Fruit fly (Drosophila melanogaster) whole organism, prepupa: Measurements from ENCODE around the gene Fmr1.

Experiments used
- Blimp-1 ChIP-seq: fragments of 200-800 bp; sonication (Bioruptor generic); optimal IDR thresholded peaks from 3 replicates; lab custom pipeline; 2017; ENCODE audit warnings: missing biosample characterization, missing genetic modification characterization, mild to moderate bottlenecking, moderate library complexity, missing genetic modification reagents
- CG10631 ChIP-seq: fragments of 200-800 bp; sonication (Bioruptor generic); optimal IDR thresholded peaks from 2 replicates; lab custom pipeline; 2016; ENCODE audit warnings: missing biosample characterization, missing genetic modification characterization
- CG10669 ChIP-seq: fragments of 200-800 bp; sonication (Bioruptor generic); optimal IDR thresholded peaks from 3 replicates; lab custom pipeline; 2018; ENCODE audit warnings: missing biosample characterization, mild to moderate bottlenecking, missing genetic modification characterization, moderate library complexity
- CG11294 ChIP-seq: fragments of 200-800 bp; sonication (Bioruptor generic); IDR thresholded peaks from 2 replicates; pipeline ENCODE4 v1.3.6; 2022; ENCODE audit warnings: missing biosample characterization, missing genetic modification characterization
- CG11902 ChIP-seq: fragments of 200-800 bp; sonication (Bioruptor generic); optimal IDR thresholded peaks from 3 replicates; lab custom pipeline; 2016; ENCODE audit warnings: missing biosample characterization, missing genetic modification characterization
- CG15336 ChIP-seq: fragments of 200-800 bp; sonication (Bioruptor generic); IDR thresholded peaks from 2 replicates; pipeline ENCODE4 v1.3.6; 2022; ENCODE audit warnings: missing biosample characterization, missing genetic modification characterization
- CG1621 ChIP-seq: fragments of 200-800 bp; sonication (Bioruptor generic); optimal IDR thresholded peaks from 3 replicates; lab custom pipeline; 2018; ENCODE audit warnings: missing biosample characterization, mild to moderate bottlenecking, missing genetic modification characterization
- CG16779 ChIP-seq: fragments of 200-800 bp; sonication (Bioruptor generic); optimal IDR thresholded peaks from 3 replicates; lab custom pipeline; 2017; ENCODE audit warnings: missing biosample characterization, mild to moderate bottlenecking, missing genetic modification characterization
- CG3032 ChIP-seq: fragments of 200-800 bp; optimal IDR thresholded peaks from 2 replicates; lab custom pipeline; 2019; ENCODE audit warnings: missing biosample characterization, mild to moderate bottlenecking, missing genetic modification characterization, moderate library complexity
- CG31627 ChIP-seq: fragments of 200-800 bp; sonication (Bioruptor generic); optimal IDR thresholded peaks from 3 replicates; lab custom pipeline; 2016; ENCODE audit warnings: missing biosample characterization, missing genetic modification characterization
- CG4318 ChIP-seq: fragments of 200-800 bp; sonication (Bioruptor generic); optimal IDR thresholded peaks from 3 replicates; lab custom pipeline; 2017; ENCODE audit warnings: missing biosample characterization, mild to moderate bottlenecking, missing genetic modification characterization
- CG6163 ChIP-seq: fragments of 200-800 bp; sonication (Bioruptor generic); IDR thresholded peaks from 3 replicates; pipeline ENCODE4 v1.3.6; 2022; ENCODE audit warnings: missing biosample characterization, missing genetic modification characterization
- CG6276 ChIP-seq: fragments of 200-800 bp; sonication (Bioruptor generic); optimal IDR thresholded peaks from 2 replicates; lab custom pipeline; 2017; ENCODE audit warnings: missing biosample characterization, mild to moderate bottlenecking, missing genetic modification characterization
- CG7368 ChIP-seq: fragments of 200-800 bp; sonication (Bioruptor generic); optimal IDR thresholded peaks from 3 replicates; lab custom pipeline; 2016; ENCODE audit warnings: missing biosample characterization, missing genetic modification characterization
- CG8119 ChIP-seq: fragments of 200-800 bp; sonication (Bioruptor generic); IDR thresholded peaks from 3 replicates; pipeline ENCODE4 v1.3.6; 2022; ENCODE audit warnings: missing biosample characterization, missing genetic modification characterization
- CG8319 ChIP-seq: fragments of 200-800 bp; sonication (Bioruptor generic); optimal IDR thresholded peaks from 3 replicates; lab custom pipeline; 2016; ENCODE audit warnings: missing biosample characterization, missing genetic modification characterization
- Eip75B ChIP-seq: fragments of 200-800 bp; sonication (Bioruptor generic); optimal IDR thresholded peaks from 3 replicates; lab custom pipeline; 2016; ENCODE audit warnings: missing biosample characterization, missing genetic modification characterization
- Eip78C ChIP-seq: fragments of 200-800 bp; sonication (Bioruptor generic); peaks from one replicate; lab custom pipeline; 2016; ENCODE audit warnings: missing biosample characterization, missing genetic modification characterization
- Eip93F ChIP-seq: fragments of 200-800 bp; sonication (Bioruptor generic); optimal IDR thresholded peaks from 2 replicates; lab custom pipeline; 2016; ENCODE audit warnings: missing biosample characterization, mild to moderate bottlenecking, missing genetic modification characterization
- Ets21C ChIP-seq: fragments of 200-800 bp; sonication (Bioruptor generic); optimal IDR thresholded peaks from 3 replicates; lab custom pipeline; 2016; ENCODE audit warnings: missing biosample characterization, missing genetic modification characterization
- Ets96B ChIP-seq: fragments of 200-800 bp; optimal IDR thresholded peaks from 2 replicates; lab custom pipeline; 2019; ENCODE audit warnings: missing biosample characterization, mild to moderate bottlenecking, missing genetic modification characterization, moderate library complexity
- Gug ChIP-seq: fragments of 200-800 bp; sonication (Bioruptor generic); IDR thresholded peaks from 2 replicates; pipeline ENCODE4 v1.3.6; 2022; ENCODE audit warnings: missing biosample characterization, missing genetic modification characterization
- Hr4 ChIP-seq: fragments of 200-800 bp; sonication (Bioruptor generic); optimal IDR thresholded peaks from 3 replicates; lab custom pipeline; 2016; ENCODE audit warnings: missing biosample characterization, missing genetic modification characterization
- Lpt ChIP-seq: fragments of 200-800 bp; sonication (Bioruptor generic); optimal IDR thresholded peaks from 3 replicates; lab custom pipeline; 2016; ENCODE audit warnings: missing biosample characterization, missing genetic modification characterization
- Met ChIP-seq: fragments of 200-800 bp; sonication (Bioruptor generic); optimal IDR thresholded peaks from 3 replicates; lab custom pipeline; 2016; ENCODE audit warnings: missing biosample characterization, missing genetic modification characterization
- OdsH ChIP-seq: fragments of 200-800 bp; sonication (Bioruptor generic); optimal IDR thresholded peaks from 3 replicates; lab custom pipeline; 2016; ENCODE audit warnings: missing biosample characterization, missing genetic modification characterization
- Smox ChIP-seq: fragments of 200-800 bp; sonication (Bioruptor generic); optimal IDR thresholded peaks from 3 replicates; lab custom pipeline; 2016; ENCODE audit warnings: missing biosample characterization, missing genetic modification characterization
- Sox102F ChIP-seq: fragments of 200-800 bp; sonication (Bioruptor generic); optimal IDR thresholded peaks from 2 replicates; lab custom pipeline; 2016; ENCODE audit warnings: missing biosample characterization, mild to moderate bottlenecking, missing genetic modification characterization
- Sox14 ChIP-seq: fragments of 200-800 bp; sonication (Bioruptor generic); optimal IDR thresholded peaks from 3 replicates; lab custom pipeline; 2016; ENCODE audit warnings: missing biosample characterization, missing genetic modification characterization
- Sox15 ChIP-seq: fragments of 200-800 bp; sonication (Bioruptor generic); optimal IDR thresholded peaks from 3 replicates; lab custom pipeline; 2016; ENCODE audit warnings: missing biosample characterization, missing genetic modification characterization
- achi ChIP-seq: fragments of 200-800 bp; sonication (Bioruptor generic); optimal IDR thresholded peaks from 3 replicates; lab custom pipeline; 2016; ENCODE audit warnings: missing biosample characterization, missing genetic modification characterization
- cyc ChIP-seq: fragments of 200-800 bp; sonication (Bioruptor generic); optimal IDR thresholded peaks from 3 replicates; lab custom pipeline; 2016; ENCODE audit warnings: missing biosample characterization, missing genetic modification characterization
- dac ChIP-seq: fragments of 200-800 bp; sonication (Bioruptor generic); optimal IDR thresholded peaks from 2 replicates; lab custom pipeline; 2017; ENCODE audit warnings: missing biosample characterization, mild to moderate bottlenecking, missing genetic modification characterization
- dsx ChIP-seq: fragments of 200-800 bp; optimal IDR thresholded peaks from 3 replicates; lab custom pipeline; 2019; ENCODE audit warnings: missing biosample characterization, mild to moderate bottlenecking, missing genetic modification characterization, moderate library complexity; ENCODE audit not compliant: poor library complexity, severe bottlenecking
- eg ChIP-seq: fragments of 200-800 bp; sonication (Bioruptor generic); IDR thresholded peaks from 3 replicates; pipeline ENCODE4 v1.3.6; 2022; ENCODE audit warnings: missing biosample characterization, missing genetic modification characterization
- esn ChIP-seq: fragments of 200-800 bp; sonication (Bioruptor generic); optimal IDR thresholded peaks from 2 replicates; lab custom pipeline; 2016; ENCODE audit warnings: missing biosample characterization, mild to moderate bottlenecking, missing genetic modification characterization, moderate library complexity
- fd85E ChIP-seq: fragments of 200-800 bp; sonication (Bioruptor generic); optimal IDR thresholded peaks from 3 replicates; lab custom pipeline; 2016; ENCODE audit warnings: missing biosample characterization, missing genetic modification characterization
- fkh ChIP-seq: fragments of 200-800 bp; sonication (Bioruptor generic); optimal IDR thresholded peaks from 3 replicates; lab custom pipeline; 2017; ENCODE audit warnings: missing biosample characterization, mild to moderate bottlenecking, missing genetic modification characterization, moderate library complexity
- net ChIP-seq: fragments of 200-800 bp; sonication (Bioruptor generic); optimal IDR thresholded peaks from 3 replicates; lab custom pipeline; 2016; ENCODE audit warnings: missing biosample characterization, missing genetic modification characterization
- pdm3 ChIP-seq: fragments of 200-800 bp; sonication (Bioruptor generic); optimal IDR thresholded peaks from 3 replicates; lab custom pipeline; 2016; ENCODE audit warnings: missing biosample characterization, missing genetic modification characterization
- salr ChIP-seq, 2 experiments: fragments of 200-800 bp; sonication (Bioruptor generic); optimal IDR thresholded peaks; 3 replicates each; lab custom pipeline; 2016 to 2018; ENCODE audit warnings: missing biosample characterization in 2 of 2, missing genetic modification characterization in 2 of 2, mild to moderate bottlenecking in 1 of 2
- spab ChIP-seq: fragments of 200-800 bp; sonication (Bioruptor generic); optimal IDR thresholded peaks from 2 replicates; lab custom pipeline; 2017; ENCODE audit warnings: missing biosample characterization, mild to moderate bottlenecking, missing genetic modification characterization, missing genetic modification reagents
- ss ChIP-seq, 2 experiments: fragments of 200-800 bp; sonication (Bioruptor generic); optimal IDR thresholded peaks; 2 replicates in 1 of 2; 3 replicates in 1 of 2; lab custom pipeline; 2017 to 2018; ENCODE audit warnings: mild to moderate bottlenecking in 2 of 2, missing biosample characterization in 2 of 2, missing genetic modification characterization in 2 of 2, moderate library complexity in 1 of 2
- svp ChIP-seq: fragments of 200-800 bp; sonication (Bioruptor generic); peaks from one replicate; lab custom pipeline; 2016; ENCODE audit warnings: missing biosample characterization, missing genetic modification characterization
- topi ChIP-seq: fragments of 200-800 bp; sonication (Bioruptor generic); optimal IDR thresholded peaks from 3 replicates; lab custom pipeline; 2016; ENCODE audit warnings: missing biosample characterization, missing genetic modification characterization
- vri ChIP-seq: fragments of 200-800 bp; sonication (Bioruptor generic); optimal IDR thresholded peaks from 3 replicates; lab custom pipeline; 2016; ENCODE audit warnings: missing biosample characterization, mild to moderate bottlenecking, missing genetic modification characterization

Gene Fmr1

dm6 chr3R:10089171-10089664 lies 20.7 kb downstream of the Fmr1 start (continued):
- TF ChIP-seq Lpt (GFP tag; lab: Kevin White, UChicago) (peak; percentile 2), CG3032 (tag; lab: Kevin White, UChicago) (no peak), Met (GFP tag; lab: Kevin White, UChicago) (no peak), vri (GFP tag; lab: Kevin White, UChicago) (peak; percentile 82), eg (0 out of 3 replicates have a peak, but pooled peaks have one; percentile 30), CG1621 (no peak), Smox (GFP tag; lab: Kevin White, UChicago) (no peak), CG31627 (no peak), Sox15 (GFP tag; lab: Kevin White, UChicago) (no peak), svp (GFP tag; lab: Kevin White, UChicago) (peak; percentile 39), CG8319 (GFP tag; lab: Kevin White, UChicago) (no peak), Eip93F (GFP tag; lab: Kevin White, UChicago) (peak; percentile 55), CG11294 (GFP tag; lab: Robert Waterston, UW) (no peak), CG16779 (tag; lab: Kevin White, UChicago) (peak; percentile 33), Sox102F (GFP tag; lab: Kevin White, UChicago) (peak; percentile 14), CG7368 (GFP tag; lab: Kevin White, UChicago) (peak; percentile 6), CG15336 (peak; percentile 44; the same call in 1 of the 2 replicates)

- peak; percentile 88 for TF ChIP-seq spab
- TF ChIP-seq Ets96B (tag; lab: Kevin White, UChicago) = peak; percentile 90
- peak; percentile 93 for TF ChIP-seq Gug
- peak; percentile 93 for TF ChIP-seq net (GFP tag; lab: Kevin White, UChicago)
- TF ChIP-seq topi (GFP tag; lab: Kevin White, UChicago) = peak; percentile 87
- TF ChIP-seq Sox14 (GFP tag; lab: Kevin White, UChicago) = peak; percentile 91
- TF ChIP-seq achi = peak; percentile 91
- peak; percentile 96 for TF ChIP-seq CG6163 (GFP tag; lab: Robert Waterston, UW)
- peak; percentile 89 for TF ChIP-seq Eip75B (GFP tag; lab: Kevin White, UChicago)
- peak; percentile 88 for TF ChIP-seq CG10669 (GFP tag; lab: Kevin White, UChicago)
- TF ChIP-seq Eip93F (GFP tag; lab: Kevin White, UChicago) = peak; percentile 39
- TF ChIP-seq fd85E = peak; percentile 51
- TF ChIP-seq salr (GFP tag; optimal IDR thresholded peaks at IDR 0.05; lab: Kevin White, UChicago) = peak; percentile 90 to 91
- peak; percentile 82 for TF ChIP-seq CG8319 (GFP tag; lab: Kevin White, UChicago)
- peak; percentile 95 for TF ChIP-seq CG10631
- peak; percentile 66 for TF ChIP-seq CG16779 (tag; lab: Kevin White, UChicago)
- TF ChIP-seq dac (GFP tag; lab: Kevin White, UChicago) = peak; percentile 73
- peak; percentile 88 for TF ChIP-seq esn
- peak; percentile 88 for TF ChIP-seq CG3032 (tag; lab: Kevin White, UChicago)
- peak; percentile 86 for TF ChIP-seq CG15336
- TF ChIP-seq CG11902 (GFP tag; lab: Kevin White, UChicago) = peak; percentile 85
- TF ChIP-seq Met (GFP tag; lab: Kevin White, UChicago) = peak; percentile 86
- peak; percentile 98 for TF ChIP-seq Eip78C (GFP tag; lab: Kevin White, UChicago)
- peak; percentile 94 for TF ChIP-seq OdsH (GFP tag; lab: Kevin White, UChicago)
- TF ChIP-seq Blimp-1 = peak; percentile 23
- peak; percentile 95 for TF ChIP-seq pdm3 (GFP tag; lab: Kevin White, UChicago)
- TF ChIP-seq Ets21C (GFP tag; lab: Kevin White, UChicago) = peak; percentile 78
- peak; percentile 87 for TF ChIP-seq Sox15 (GFP tag; lab: Kevin White, UChicago)
- TF ChIP-seq svp (GFP tag; lab: Kevin White, UChicago) = peak; percentile 89
- TF ChIP-seq vri (GFP tag; lab: Kevin White, UChicago) = peak; percentile 91
- peak; percentile 85 for TF ChIP-seq dsx (GFP tag; lab: Kevin White, UChicago)
- peak; percentile 91 for TF ChIP-seq CG8119 (GFP tag; lab: Robert Waterston, UW)
- peak; percentile 90 for TF ChIP-seq CG31627
- TF ChIP-seq CG1621 = peak; percentile 88
- peak; percentile 72 to 87 for TF ChIP-seq ss (GFP tag; optimal IDR thresholded peaks at IDR 0.05; lab: Kevin White, UChicago)
- TF ChIP-seq Sox102F (GFP tag; lab: Kevin White, UChicago) = peak; percentile 81
- TF ChIP-seq CG6276 (GFP tag; lab: Kevin White, UChicago) = peak; percentile 66
- peak; percentile 85 for TF ChIP-seq cyc
- peak; percentile 78 for TF ChIP-seq CG4318 (GFP tag; lab: Kevin White, UChicago)
- peak; percentile 79 for TF ChIP-seq fkh
- peak; percentile 91 for TF ChIP-seq Hr4 (GFP tag; lab: Kevin White, UChicago)
- TF ChIP-seq CG7368 (GFP tag; lab: Kevin White, UChicago) = peak; percentile 91
Measured at dm6 chr3R:10087206-10087927, 22.6 kb downstream of the Fmr1 start.
